Worm (Caenorhabditis elegans): ENCODE measurements around the gene abu-4.

ce11 chrV:2259750-2260149 lies 14.9 kb upstream of the abu-4 start, which contains the start of gene nhr-182:
- TF ChIP-seq aly-1 (tag; optimal IDR thresholded peaks at IDR 0.05): no peak
- no peak for TF ChIP-seq ama-1 (optimal IDR thresholded peaks at IDR 0.05)
- no peak for TF ChIP-seq hmbx-1 (tag; optimal IDR thresholded peaks at IDR 0.05)
- no peak for TF ChIP-seq ets-7 (tag; optimal IDR thresholded peaks at IDR 0.05)
